Worm (Caenorhabditis elegans) whole organism, midembryonic: ENCODE data around the gene ncx-9.

ENCODE experiments used
- T22C8.4 ChIP-seq: fragments of 200-800 bp; sonication (Bioruptor generic); IDR thresholded peaks from 2 replicates; pipeline ENCODE4 v1.3.6; 2022; ENCODE audit warnings: missing genetic modification characterization, missing compliant biosample characterization
- cog-1 ChIP-seq: sonication (generic microtip); optimal IDR thresholded peaks from 2 replicates; lab custom pipeline; 2016; ENCODE audit warnings: missing genetic modification characterization, missing compliant biosample characterization
- flt-1 ChIP-seq: fragments of 200-800 bp; sonication (Bioruptor generic); IDR thresholded peaks from 2 replicates; pipeline ENCODE4 v1.3.6; 2022; ENCODE audit warnings: missing genetic modification characterization, missing compliant biosample characterization
- klf-2 ChIP-seq: fragments of 200-800 bp; sonication (Bioruptor generic); conservative IDR thresholded peaks from 2 replicates; pipeline ENCODE4 v1.3.6; 2022; ENCODE audit warnings: missing genetic modification reagents, missing genetic modification characterization, missing compliant biosample characterization
- ref-1 ChIP-seq: fragments of 200-800 bp; sonication (Bioruptor generic); conservative IDR thresholded peaks from 2 replicates; pipeline ENCODE4 v1.3.6; 2022; ENCODE audit warnings: missing genetic modification reagents, missing genetic modification characterization, missing compliant biosample characterization
- tab-1 ChIP-seq: fragments of 200-800 bp; sonication (Bioruptor generic); IDR thresholded peaks from 2 replicates; pipeline ENCODE4 v1.3.6; 2022; ENCODE audit warnings: missing genetic modification characterization, missing compliant biosample characterization
- ztf-23 ChIP-seq: fragments of 200-800 bp; sonication (Bioruptor generic); IDR thresholded peaks from 2 replicates; pipeline ENCODE4 v1.3.6; 2022; ENCODE audit warnings: missing genetic modification reagents, missing genetic modification characterization, missing compliant biosample characterization

ncx-9 gene

ce11 chrV:4944219-4944618, 50.8 kb downstream of the ncx-9 start, which contains the start of gene str-211:
str-211 (minus strand) TSS chrV:4944319.
- TF ChIP-seq ztf-23 (GFP tag; lab: Robert Waterston, UW) (no peak), T22C8.4 (GFP tag; lab: Robert Waterston, UW) (no peak), tab-1 (GFP tag; lab: Robert Waterston, UW) (no peak), klf-2 (GFP tag; lab: Robert Waterston, UW) (no peak), flt-1 (GFP tag; lab: Robert Waterston, UW) (no peak), cog-1 (tag; lab: Kevin White, UChicago) (no peak), ref-1 (no peak)
